Fruit fly (Drosophila melanogaster): ENCODE results near the gene CG33096.

- TF ChIP-seq CG8478 (optimal IDR thresholded peaks at IDR 0.05) (no peak), CTCF (optimal IDR thresholded peaks at IDR 0.05) (no peak)
Measured at dm6 chr3R:25049742-25050517, 47.5 kb upstream of the CG33096 start.
